Worm (Caenorhabditis elegans): ENCODE measurements around the gene Y102A5C.4.
"Not testable (repeated sequence)": the region's sequence is repeated elsewhere in the genome, so short reads cannot be mapped to it uniquely, and the experiment has no call there.

- not testable (repeated sequence) for TF ChIP-seq hmg-4 (GFP tag; optimal IDR thresholded peaks at IDR 0.05); ama-1 (optimal IDR thresholded peaks at IDR 0.05); flt-1 (GFP tag; IDR thresholded peaks at IDR 0.05); scrt-1 (GFP tag; IDR thresholded peaks at IDR 0.05); hmbx-1 (tag; optimal IDR thresholded peaks at IDR 0.05); tbx-37 (GFP tag; conservative IDR thresholded peaks at IDR 0.05)
Observed at ce11 chrV:16949609-16950008, 27.6 kb downstream of the Y102A5C.4 start, which contains the start of gene fbxa-111.
